Worm (Caenorhabditis elegans) whole organism, late embryonic: ENCODE data around the gene F07C6.4.

Source experiments
- C08G9.2 ChIP-seq: sonication (generic microtip); optimal IDR thresholded peaks from 2 replicates; lab custom pipeline; 2016; ENCODE audit warnings: mild to moderate bottlenecking, missing genetic modification characterization, moderate library complexity, missing compliant biosample characterization
- Y22D7AL.16 ChIP-seq: sonication (generic microtip); optimal IDR thresholded peaks from 2 replicates; lab custom pipeline; 2016; ENCODE audit warnings: missing genetic modification characterization, missing compliant biosample characterization
- ama-1 ChIP-seq: fragments of 150-350 bp; optimal IDR thresholded peaks from 2 replicates; lab custom pipeline; 2014
- ceh-18 ChIP-seq: sonication (generic microtip); optimal IDR thresholded peaks from 2 replicates; lab custom pipeline; 2016; ENCODE audit warnings: missing genetic modification characterization, missing compliant biosample characterization
- ceh-48 ChIP-seq: sonication (generic microtip); optimal IDR thresholded peaks from 2 replicates; lab custom pipeline; 2016; ENCODE audit warnings: missing genetic modification characterization, inconsistent platforms, missing compliant biosample characterization
- fkh-10 ChIP-seq: fragments of 150-350 bp; optimal IDR thresholded peaks from 2 replicates; lab custom pipeline; 2014; ENCODE audit warnings: missing biosample characterization, missing genetic modification reagents, missing genetic modification characterization
- hlh-13 ChIP-seq: fragments of 200-800 bp; sonication (Bioruptor generic); optimal IDR thresholded peaks from 2 replicates; lab custom pipeline; 2018; ENCODE audit warnings: mild to moderate bottlenecking, missing genetic modification characterization, missing compliant biosample characterization
- hlh-8 ChIP-seq: sonication (generic microtip); optimal IDR thresholded peaks from 2 replicates; lab custom pipeline; 2016; ENCODE audit warnings: missing genotype, missing genetic modification characterization, missing compliant biosample characterization
- lin-11 ChIP-seq: fragments of 200-800 bp; sonication (Bioruptor generic); optimal IDR thresholded peaks from 2 replicates; lab custom pipeline; 2018; ENCODE audit warnings: mild to moderate bottlenecking, missing genetic modification characterization, missing compliant biosample characterization
- nhr-11 ChIP-seq: fragments of 150-350 bp; optimal IDR thresholded peaks from 2 replicates; lab custom pipeline; 2014; ENCODE audit warnings: missing biosample characterization, missing genetic modification characterization
- rnt-1 ChIP-seq: sonication (generic microtip); optimal IDR thresholded peaks from 2 replicates; lab custom pipeline; 2016; ENCODE audit warnings: missing genetic modification characterization, missing compliant biosample characterization

- no peak for TF ChIP-seq hlh-13
- TF ChIP-seq lin-11 (tag; lab: Kevin White, UChicago) = no peak
- TF ChIP-seq rnt-1 (tag; lab: Kevin White, UChicago) = no peak
- TF ChIP-seq fkh-10 (GFP tag; lab: Kevin White, UChicago) = no peak
- no peak for TF ChIP-seq Y22D7AL.16 (tag; lab: Kevin White, UChicago)
- TF ChIP-seq ceh-18 = no peak
- TF ChIP-seq C08G9.2 = no peak
- no peak for TF ChIP-seq ceh-48 (tag; lab: Kevin White, UChicago)
- no peak for TF ChIP-seq hlh-8 (tag; lab: Kevin White, UChicago)
- TF ChIP-seq ama-1 = no peak
- no peak for TF ChIP-seq nhr-11 (tag; lab: Kevin White, UChicago)
Observed at ce11 chrIV:12869812-12870211, 64.1 kb downstream of the F07C6.4 start.
